Worm (Caenorhabditis elegans) whole organism, L4 larva: ENCODE measurements around the gene deg-3.

Experiments
- ceh-82 ChIP-seq: sonication (generic microtip); optimal IDR thresholded peaks from 2 replicates; lab custom pipeline; 2017; ENCODE audit warnings: missing biosample characterization, missing genetic modification characterization
- daf-8 ChIP-seq: fragments of 200-800 bp; sonication (Bioruptor generic); IDR thresholded peaks from 2 replicates; pipeline ENCODE4 v1.3.6; 2022; ENCODE audit warnings: missing genetic modification characterization, missing compliant biosample characterization
- egl-43 ChIP-seq: fragments of 200-800 bp; sonication (Bioruptor generic); IDR thresholded peaks from 2 replicates; pipeline ENCODE4 v1.3.6; 2022; ENCODE audit warnings: missing genetic modification reagents, missing genetic modification characterization, missing compliant biosample characterization
- jun-1 ChIP-seq: fragments of 150-350 bp; optimal IDR thresholded peaks from 2 replicates; lab custom pipeline; 2014; ENCODE audit warnings: missing biosample characterization, missing genetic modification reagents, missing genetic modification characterization
- lin-15B ChIP-seq: fragments of 150-350 bp; sonication (generic microtip); optimal IDR thresholded peaks from 3 replicates; lab custom pipeline; 2014; ENCODE audit warnings: missing biosample characterization, missing genetic modification characterization
- mxl-2 ChIP-seq: fragments of 200-800 bp; sonication (Bioruptor generic); conservative IDR thresholded peaks from 2 replicates; pipeline ENCODE4 v1.3.6; 2022; ENCODE audit warnings: missing genetic modification reagents, missing genetic modification characterization, missing compliant biosample characterization
- mxl-3 ChIP-seq: fragments of 200-800 bp; sonication (Bioruptor generic); optimal IDR thresholded peaks from 2 replicates; lab custom pipeline; 2018; ENCODE audit warnings: mild to moderate bottlenecking, missing genetic modification characterization, missing compliant biosample characterization
- nhr-10 ChIP-seq: fragments of 150-350 bp; optimal IDR thresholded peaks from 2 replicates; lab custom pipeline; 2014; ENCODE audit warnings: missing biosample characterization, missing genetic modification characterization
- nhr-237 ChIP-seq: sonication (generic microtip); optimal IDR thresholded peaks from 2 replicates; lab custom pipeline; 2017; ENCODE audit warnings: missing biosample characterization, missing genetic modification characterization
- nhr-28 ChIP-seq: fragments of 150-350 bp; optimal IDR thresholded peaks from 2 replicates; lab custom pipeline; 2014; ENCODE audit warnings: missing biosample characterization, missing genetic modification characterization
- saeg-2 ChIP-seq: fragments of 200-800 bp; sonication (Bioruptor generic); IDR thresholded peaks from 2 replicates; pipeline ENCODE4 v1.3.6; 2022; ENCODE audit warnings: missing genetic modification reagents, missing genetic modification characterization, missing compliant biosample characterization
- unc-62 ChIP-seq, 3 experiments: fragments of 150-350 bp in 1 of 3; sonication (generic microtip); optimal IDR thresholded peaks in 2 of 3; peaks in 1 of 3; 1 replicate in 1 of 3; 2 replicates in 2 of 3; lab custom pipeline; 2014 to 2017; ENCODE audit warnings: missing biosample characterization in 3 of 3, missing genetic modification characterization in 3 of 3, missing genetic modification reagents in 3 of 3, missing genotype in 1 of 3

- no peak for TF ChIP-seq daf-8 (GFP tag; lab: Robert Waterston, UW)
- TF ChIP-seq nhr-28 (tag; lab: Kevin White, UChicago) = no peak
- TF ChIP-seq nhr-10 (tag; lab: Kevin White, UChicago) = no peak
- TF ChIP-seq ceh-82 (tag; lab: Kevin White, UChicago) = no peak
- no peak for TF ChIP-seq jun-1 (tag; lab: Kevin White, UChicago)
- no peak for TF ChIP-seq nhr-237 (tag; lab: Kevin White, UChicago)
- TF ChIP-seq unc-62 (GFP tag; optimal IDR thresholded peaks at IDR 0.05 in 1 of 2; lab: Kevin White, UChicago) = no peak
- TF ChIP-seq unc-62 (tag; optimal IDR thresholded peaks at IDR 0.05; lab: Kevin White, UChicago) = no peak
- no peak for TF ChIP-seq lin-15B
- no peak for TF ChIP-seq mxl-2 (GFP tag; lab: Robert Waterston, UW)
- TF ChIP-seq mxl-3 (GFP tag; lab: Kevin White, UChicago) = no peak
- TF ChIP-seq egl-43 (GFP tag; lab: Robert Waterston, UW) = no peak
- TF ChIP-seq saeg-2 (GFP tag; lab: Robert Waterston, UW) = no peak
Observed at ce11 chrV:11428728-11429127, 13.8 kb upstream of the deg-3 start.
